Worm (Caenorhabditis elegans) whole organism, L4 larva: ENCODE results near the gene T22D1.3.

Experiments used
- F10B5.3 ChIP-seq: sonication (generic microtip); optimal IDR thresholded peaks from 2 replicates; lab custom pipeline; 2016; ENCODE audit warnings: mild to moderate bottlenecking, missing genetic modification characterization, missing compliant biosample characterization
- F37D6.2 ChIP-seq: sonication (generic microtip); optimal IDR thresholded peaks from 2 replicates; lab custom pipeline; 2016; ENCODE audit warnings: mild to moderate bottlenecking, missing genetic modification characterization, missing compliant biosample characterization
- R02D3.7 ChIP-seq: fragments of 150-350 bp; sonication (generic microtip); optimal IDR thresholded peaks from 3 replicates; lab custom pipeline; 2014; ENCODE audit warnings: missing biosample characterization, missing genetic modification characterization
- T20F7.1 ChIP-seq: fragments of 200-800 bp; sonication (Bioruptor generic); optimal IDR thresholded peaks from 2 replicates; lab custom pipeline; 2018; ENCODE audit warnings: mild to moderate bottlenecking, missing genetic modification characterization, missing compliant biosample characterization
- Y105C5A.15 ChIP-seq: fragments of 200-800 bp; sonication (Bioruptor generic); IDR thresholded peaks from 2 replicates; pipeline ENCODE4 v1.3.6; 2022; ENCODE audit warnings: missing genetic modification characterization, missing compliant biosample characterization
- Y48G9A.11 ChIP-seq: fragments of 200-800 bp; sonication (Bioruptor generic); IDR thresholded peaks from 2 replicates; pipeline ENCODE4 v1.3.6; 2022; ENCODE audit warnings: missing genetic modification reagents, missing genetic modification characterization, missing compliant biosample characterization
- ama-1 ChIP-seq: fragments of 150-350 bp; optimal IDR thresholded peaks from 2 replicates; lab custom pipeline; 2014; ENCODE audit warnings: inconsistent platforms, mixed read lengths
- attf-4 ChIP-seq: sonication (generic microtip); optimal IDR thresholded peaks from 3 replicates; lab custom pipeline; 2017; ENCODE audit warnings: missing biosample characterization, missing genetic modification characterization
- ceh-32 ChIP-seq: sonication (generic microtip); optimal IDR thresholded peaks from 2 replicates; lab custom pipeline; 2016; ENCODE audit warnings: mild to moderate bottlenecking, missing genetic modification characterization, missing compliant biosample characterization; ENCODE audit not compliant: poor library complexity
- ceh-82 ChIP-seq: sonication (generic microtip); optimal IDR thresholded peaks from 2 replicates; lab custom pipeline; 2017; ENCODE audit warnings: missing biosample characterization, missing genetic modification characterization
- daf-12 ChIP-seq: fragments of 150-350 bp; optimal IDR thresholded peaks from 2 replicates; lab custom pipeline; 2014; ENCODE audit warnings: missing biosample characterization, missing genetic modification reagents, missing genetic modification characterization
- daf-8 ChIP-seq: fragments of 200-800 bp; sonication (Bioruptor generic); IDR thresholded peaks from 2 replicates; pipeline ENCODE4 v1.3.6; 2022; ENCODE audit warnings: missing genetic modification characterization, missing compliant biosample characterization
- dmd-6 ChIP-seq: fragments of 200-800 bp; sonication (Bioruptor generic); IDR thresholded peaks from 2 replicates; pipeline ENCODE4 v1.3.6; 2022; ENCODE audit warnings: missing genetic modification reagents, missing genetic modification characterization, missing compliant biosample characterization
- dmd-8 ChIP-seq: fragments of 200-800 bp; sonication (Bioruptor generic); IDR thresholded peaks from 2 replicates; pipeline ENCODE4 v1.3.6; 2022; ENCODE audit warnings: missing genetic modification characterization, missing compliant biosample characterization
- dmd-9 ChIP-seq: fragments of 200-800 bp; sonication (Bioruptor generic); IDR thresholded peaks from 2 replicates; pipeline ENCODE4 v1.3.6; 2022; ENCODE audit warnings: missing genetic modification reagents, missing genetic modification characterization, missing compliant biosample characterization
- dve-1 ChIP-seq: sonication (generic microtip); optimal IDR thresholded peaks from 2 replicates; lab custom pipeline; 2017; ENCODE audit warnings: antibody characterized with exemption, mild to moderate bottlenecking, missing genetic modification characterization, missing compliant biosample characterization; ENCODE audit not compliant: insufficient read depth
- egl-27 ChIP-seq: sonication (generic microtip); optimal IDR thresholded peaks from 3 replicates; lab custom pipeline; 2017; ENCODE audit warnings: missing biosample characterization, missing genetic modification reagents, missing genetic modification characterization
- egl-43 ChIP-seq: fragments of 200-800 bp; sonication (Bioruptor generic); IDR thresholded peaks from 2 replicates; pipeline ENCODE4 v1.3.6; 2022; ENCODE audit warnings: missing genetic modification reagents, missing genetic modification characterization, missing compliant biosample characterization
- gei-8 ChIP-seq: fragments of 200-800 bp; sonication (Bioruptor generic); optimal IDR thresholded peaks from 2 replicates; lab custom pipeline; 2018; ENCODE audit warnings: mild to moderate bottlenecking, missing genetic modification characterization, missing compliant biosample characterization
- hlh-11 ChIP-seq: fragments of 200-800 bp; sonication (Bioruptor generic); optimal IDR thresholded peaks from 2 replicates; lab custom pipeline; 2018; ENCODE audit warnings: mild to moderate bottlenecking, missing genetic modification characterization, missing compliant biosample characterization
- hlh-30 ChIP-seq: sonication (generic microtip); optimal IDR thresholded peaks from 2 replicates; lab custom pipeline; 2017; ENCODE audit warnings: antibody characterized with exemption, mild to moderate bottlenecking, missing genetic modification characterization, missing compliant biosample characterization; ENCODE audit not compliant: insufficient read depth
- hmg-1.1 ChIP-seq: fragments of 200-800 bp; sonication (Bioruptor generic); IDR thresholded peaks from 2 replicates; pipeline ENCODE4 v1.3.6; 2022; ENCODE audit warnings: missing genetic modification reagents, missing genetic modification characterization, missing compliant biosample characterization
- jun-1 ChIP-seq: fragments of 150-350 bp; optimal IDR thresholded peaks from 2 replicates; lab custom pipeline; 2014; ENCODE audit warnings: missing biosample characterization, missing genetic modification reagents, missing genetic modification characterization
- lin-15B ChIP-seq: fragments of 150-350 bp; sonication (generic microtip); optimal IDR thresholded peaks from 3 replicates; lab custom pipeline; 2014; ENCODE audit warnings: missing biosample characterization, missing genetic modification characterization
- lin-38 ChIP-seq: fragments of 200-800 bp; sonication (Bioruptor generic); IDR thresholded peaks from 2 replicates; pipeline ENCODE4 v1.3.6; 2022; ENCODE audit warnings: missing genetic modification reagents, missing genetic modification characterization, missing compliant biosample characterization
- lir-3 ChIP-seq: sonication (generic microtip); optimal IDR thresholded peaks from 2 replicates; lab custom pipeline; 2016; ENCODE audit warnings: mild to moderate bottlenecking, missing genetic modification characterization, missing compliant biosample characterization
- lsy-2 ChIP-seq, 2 experiments: fragments of 150-350 bp in 1 of 2; sonication (generic microtip) in 1 of 2; optimal IDR thresholded peaks; 2 replicates each; lab custom pipeline; 2014 to 2017; ENCODE audit warnings: missing biosample characterization in 2 of 2, missing genetic modification characterization in 2 of 2
- mdt-29 ChIP-seq: fragments of 200-800 bp; sonication (Bioruptor generic); IDR thresholded peaks from 2 replicates; pipeline ENCODE4 v1.3.6; 2022; ENCODE audit warnings: missing genetic modification reagents, missing genetic modification characterization, missing compliant biosample characterization
- mep-1 ChIP-seq: fragments of 150-350 bp; sonication (generic microtip); optimal IDR thresholded peaks from 3 replicates; lab custom pipeline; 2014; ENCODE audit warnings: missing biosample characterization, missing genetic modification characterization
- mes-2 ChIP-seq: sonication (generic microtip); optimal IDR thresholded peaks from 2 replicates; lab custom pipeline; 2016; ENCODE audit warnings: missing genotype, mild to moderate bottlenecking, missing genetic modification characterization, missing compliant biosample characterization; ENCODE audit not compliant: poor library complexity, severe bottlenecking
- mxl-2 ChIP-seq: fragments of 200-800 bp; sonication (Bioruptor generic); conservative IDR thresholded peaks from 2 replicates; pipeline ENCODE4 v1.3.6; 2022; ENCODE audit warnings: missing genetic modification reagents, missing genetic modification characterization, missing compliant biosample characterization
- nhr-237 ChIP-seq: sonication (generic microtip); optimal IDR thresholded peaks from 2 replicates; lab custom pipeline; 2017; ENCODE audit warnings: missing biosample characterization, missing genetic modification characterization
- nhr-28 ChIP-seq: fragments of 150-350 bp; optimal IDR thresholded peaks from 2 replicates; lab custom pipeline; 2014; ENCODE audit warnings: missing biosample characterization, missing genetic modification characterization
- nhr-42 ChIP-seq: fragments of 200-800 bp; sonication (Bioruptor generic); IDR thresholded peaks from 2 replicates; pipeline ENCODE4 v1.3.6; 2022; ENCODE audit warnings: missing genetic modification characterization, missing compliant biosample characterization
- nhr-6 ChIP-seq: fragments of 150-350 bp; optimal IDR thresholded peaks from 2 replicates; lab custom pipeline; 2014; ENCODE audit warnings: missing biosample characterization, missing genetic modification characterization
- rbr-2 ChIP-seq: sonication (generic microtip); optimal IDR thresholded peaks from 2 replicates; lab custom pipeline; 2016; ENCODE audit warnings: missing genotype, missing genetic modification characterization, missing compliant biosample characterization
- sdz-12 ChIP-seq: fragments of 200-800 bp; sonication (Bioruptor generic); optimal IDR thresholded peaks from 2 replicates; lab custom pipeline; 2018; ENCODE audit warnings: mild to moderate bottlenecking, missing genetic modification characterization, missing compliant biosample characterization
- set-16 ChIP-seq: fragments of 200-800 bp; sonication (Bioruptor generic); IDR thresholded peaks from 2 replicates; pipeline ENCODE4 v1.3.6; 2022; ENCODE audit warnings: missing genetic modification reagents, missing genetic modification characterization, missing compliant biosample characterization
- snpc-1.2 ChIP-seq: fragments of 200-800 bp; sonication (Bioruptor generic); IDR thresholded peaks from 2 replicates; pipeline ENCODE4 v1.3.6; 2022; ENCODE audit warnings: missing genetic modification reagents, missing genetic modification characterization, missing compliant biosample characterization
- snpc-4 ChIP-seq: fragments of 150-350 bp; optimal IDR thresholded peaks from 2 replicates; lab custom pipeline; 2014; ENCODE audit warnings: missing biosample characterization, missing genetic modification characterization
- spr-1 ChIP-seq: sonication (generic microtip); optimal IDR thresholded peaks from 2 replicates; lab custom pipeline; 2016; ENCODE audit warnings: mild to moderate bottlenecking, missing genetic modification characterization, missing compliant biosample characterization
- spr-3 ChIP-seq: fragments of 200-800 bp; sonication (Bioruptor generic); optimal IDR thresholded peaks from 2 replicates; lab custom pipeline; 2018; ENCODE audit warnings: mild to moderate bottlenecking, missing genetic modification characterization, missing compliant biosample characterization
- tra-1 ChIP-seq: fragments of 200-800 bp; sonication (Bioruptor generic); IDR thresholded peaks from 2 replicates; pipeline ENCODE4 v1.3.6; 2022; ENCODE audit warnings: missing genetic modification reagents, missing genetic modification characterization, missing compliant biosample characterization
- unc-39 ChIP-seq: sonication (generic microtip); optimal IDR thresholded peaks from 2 replicates; lab custom pipeline; 2017; ENCODE audit warnings: missing biosample characterization, missing genetic modification characterization
- unc-62 ChIP-seq, 3 experiments: fragments of 150-350 bp in 1 of 3; sonication (generic microtip); optimal IDR thresholded peaks in 2 of 3; peaks in 1 of 3; 1 replicate in 1 of 3; 2 replicates in 2 of 3; lab custom pipeline; 2014 to 2017; ENCODE audit warnings: missing biosample characterization in 3 of 3, missing genetic modification characterization in 3 of 3, missing genetic modification reagents in 3 of 3, missing genotype in 1 of 3
- zip-11 ChIP-seq: fragments of 200-800 bp; sonication (Bioruptor generic); IDR thresholded peaks from 2 replicates; pipeline ENCODE4 v1.3.6; 2022; ENCODE audit warnings: missing genetic modification characterization, missing compliant biosample characterization

The T22D1.3 gene

DNA sequence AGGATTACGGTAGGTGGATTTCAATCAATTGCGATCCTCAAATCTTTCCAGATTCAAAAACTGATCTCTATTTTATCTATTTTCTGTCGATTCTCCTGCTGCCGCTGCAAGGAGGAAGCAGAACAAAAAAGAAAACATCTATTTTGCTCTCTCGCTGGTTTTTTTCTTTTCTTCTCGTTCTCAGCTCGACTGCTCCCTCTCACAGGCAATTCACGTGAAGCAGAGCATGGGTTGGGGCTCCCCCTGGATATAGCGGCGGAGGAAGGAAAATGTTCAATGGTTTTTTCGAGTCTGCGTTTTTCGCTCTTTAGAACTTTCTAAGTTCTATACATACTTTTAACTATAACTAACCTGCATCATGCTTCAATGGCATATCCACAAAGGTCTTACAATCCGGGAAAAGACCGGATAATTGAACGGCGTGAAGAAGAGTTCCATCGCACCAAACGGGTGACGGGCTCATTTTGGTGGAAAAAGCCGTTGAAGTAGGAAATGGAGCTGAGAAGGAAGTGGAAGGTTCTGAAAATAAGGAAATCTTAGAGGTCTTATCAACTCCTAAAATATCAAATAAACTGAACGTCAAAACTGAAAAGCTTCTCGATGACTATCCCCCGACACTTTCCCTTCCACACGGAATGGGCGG, 34.3 kb upstream of the T22D1.3 start (continued):
- TF ChIP-seq gei-8 (GFP tag; lab: Kevin White, UChicago) (peak; percentile 60), hmg-1.1 (0 out of 2 replicates have a peak, but pooled peaks have one; percentile 35), hlh-11 (peak; percentile 79)

DNA sequence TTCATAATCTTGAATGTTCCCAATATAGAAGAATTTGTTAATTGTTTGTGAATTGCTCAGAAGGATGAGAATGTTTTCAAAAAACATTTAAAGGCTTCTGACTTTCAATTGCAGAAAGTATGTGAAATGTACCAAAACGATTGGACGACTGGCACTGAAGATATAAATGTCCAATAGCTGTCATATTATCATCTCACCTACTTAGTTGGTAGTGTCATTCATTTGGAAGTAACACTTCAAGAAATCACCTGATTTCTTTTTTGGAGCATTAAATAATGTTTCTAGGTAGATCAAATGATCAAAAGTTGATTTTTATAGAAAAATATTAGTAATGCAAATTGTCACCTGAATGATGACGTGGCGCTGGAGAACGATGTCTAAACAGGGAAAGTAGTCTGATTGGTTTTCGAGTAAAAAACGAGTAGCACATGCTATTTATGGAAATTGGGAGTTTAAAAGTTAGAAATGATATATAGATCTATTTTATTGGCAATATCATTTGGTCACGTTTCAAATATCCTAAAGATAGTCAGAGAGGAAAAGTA, 33.6 kb upstream of the T22D1.3 start:
- no peak for TF ChIP-seq sdz-12
- no peak for TF ChIP-seq rbr-2 (tag; lab: Kevin White, UChicago)
- no peak for TF ChIP-seq attf-4 (tag; lab: Kevin White, UChicago)
- no peak for TF ChIP-seq T20F7.1 (GFP tag; lab: Kevin White, UChicago)
- peak; percentile 70 for TF ChIP-seq dmd-6 (GFP tag; lab: Robert Waterston, UW)
- no peak for TF ChIP-seq nhr-28 (tag; lab: Kevin White, UChicago)

DNA sequence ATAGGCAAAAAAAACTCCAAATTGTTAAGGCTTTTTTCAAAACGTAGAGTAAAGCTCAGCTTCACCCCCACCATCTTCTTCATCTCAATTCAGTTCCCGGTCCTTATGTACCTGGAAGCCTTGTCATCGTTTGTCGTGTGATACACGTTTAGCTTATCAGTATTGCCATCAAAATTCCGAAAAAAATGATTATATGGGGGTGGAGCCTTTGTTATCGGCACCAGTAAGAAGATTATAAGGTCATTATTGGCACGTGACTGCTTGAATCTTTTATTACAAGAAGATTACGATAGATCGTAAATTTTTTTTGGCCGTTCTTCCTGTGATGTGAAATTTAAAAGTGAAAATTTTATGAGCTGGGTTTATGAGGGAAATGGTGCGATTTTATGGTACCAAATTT, 32.9 kb upstream of the T22D1.3 start:
- no peak for TF ChIP-seq spr-1 (tag; lab: Kevin White, UChicago)
- no peak for TF ChIP-seq lir-3 (tag; lab: Kevin White, UChicago)
- TF ChIP-seq snpc-4 (tag; lab: Kevin White, UChicago), result no peak
- TF ChIP-seq Y105C5A.15 (GFP tag; lab: Robert Waterston, UW), result no peak
- peak; percentile 25 for TF ChIP-seq nhr-6 (tag; lab: Kevin White, UChicago)
- 0 out of 2 replicates have a peak, but pooled peaks have one; percentile 32 for TF ChIP-seq nhr-42 (GFP tag; lab: Robert Waterston, UW)
- TF ChIP-seq mes-2, result peak; percentile 35
- TF ChIP-seq tra-1, result peak; percentile 76
- no peak for TF ChIP-seq mep-1 (tag; lab: Kevin White, UChicago)
- no peak for TF ChIP-seq ceh-82 (tag; lab: Kevin White, UChicago)
- no peak for TF ChIP-seq spr-3 (GFP tag; lab: Kevin White, UChicago)
- TF ChIP-seq F10B5.3 (tag; lab: Kevin White, UChicago), result no peak
- no peak for TF ChIP-seq zip-11 (GFP tag; lab: Robert Waterston, UW)
- no peak for TF ChIP-seq set-16 (GFP tag; lab: Robert Waterston, UW)
- no peak for TF ChIP-seq T20F7.1 (GFP tag; lab: Kevin White, UChicago)
- TF ChIP-seq mxl-2, result peak; percentile 61; the same call in 1 of the 2 replicates
- no peak for TF ChIP-seq dmd-9 (GFP tag; lab: Robert Waterston, UW)
- no peak for TF ChIP-seq rbr-2 (tag; lab: Kevin White, UChicago)
- no peak for TF ChIP-seq R02D3.7 (tag; lab: Kevin White, UChicago)
- TF ChIP-seq lin-38 (GFP tag; lab: Robert Waterston, UW), result no peak
- TF ChIP-seq ama-1 (lab: Kevin White, UChicago), result no peak
- TF ChIP-seq hlh-30 (tag; lab: Kevin White, UChicago), result peak; percentile 59
- no peak for TF ChIP-seq ceh-32
- no peak for TF ChIP-seq unc-62 (GFP tag; optimal IDR thresholded peaks at IDR 0.05 in 1 of 2; lab: Kevin White, UChicago)
- TF ChIP-seq unc-62 (tag; optimal IDR thresholded peaks at IDR 0.05; lab: Kevin White, UChicago), result no peak
- TF ChIP-seq unc-39, result no peak
- TF ChIP-seq lsy-2 (tag; optimal IDR thresholded peaks at IDR 0.05; lab: Kevin White, UChicago), result peak in 1 of 2 experiments; percentile 33
- TF ChIP-seq dmd-8 (GFP tag; lab: Robert Waterston, UW), result no peak
- TF ChIP-seq mdt-29, result no peak
- TF ChIP-seq daf-8 (GFP tag; lab: Robert Waterston, UW), result no peak
- TF ChIP-seq nhr-237 (tag; lab: Kevin White, UChicago), result no peak
- no peak for TF ChIP-seq egl-27
- TF ChIP-seq Y48G9A.11, result no peak
- no peak for TF ChIP-seq snpc-1.2
- no peak for TF ChIP-seq F37D6.2 (tag; lab: Kevin White, UChicago)
- TF ChIP-seq dve-1 (tag; lab: Kevin White, UChicago), result peak; percentile 92
- TF ChIP-seq egl-43 (GFP tag; lab: Robert Waterston, UW), result no peak
- TF ChIP-seq hmg-1.1, result no peak
- TF ChIP-seq hlh-11, result peak; percentile 80
- no peak for TF ChIP-seq daf-12 (tag; lab: Kevin White, UChicago)
- no peak for TF ChIP-seq jun-1 (tag; lab: Kevin White, UChicago)
- TF ChIP-seq lin-15B, result no peak
